Worm (Caenorhabditis elegans) whole organism, L3 larva: Measurements from ENCODE around the gene F59B2.8.

Experiments
- ZK546.5 ChIP-seq: sonication (generic microtip); optimal IDR thresholded peaks from 2 replicates; lab custom pipeline; 2017; ENCODE audit warnings: missing biosample characterization, missing genetic modification characterization
- nfya-1 ChIP-seq: sonication (generic microtip); optimal IDR thresholded peaks from 2 replicates; lab custom pipeline; 2017; ENCODE audit warnings: missing genetic modification characterization, mild to moderate bottlenecking, missing compliant biosample characterization, antibody characterized with exemption, moderate library complexity; ENCODE audit not compliant: insufficient read depth
- nhr-237 ChIP-seq: fragments of 150-350 bp; optimal IDR thresholded peaks from 2 replicates; lab custom pipeline; 2014; ENCODE audit warnings: missing biosample characterization, missing genetic modification characterization
- nhr-25 ChIP-seq: sonication (generic microtip); optimal IDR thresholded peaks from 2 replicates; lab custom pipeline; 2017; ENCODE audit warnings: missing biosample characterization, missing genetic modification characterization
- nhr-77 ChIP-seq: fragments of 150-350 bp; optimal IDR thresholded peaks from 2 replicates; lab custom pipeline; 2014; ENCODE audit warnings: missing biosample characterization, missing genetic modification characterization
- sea-2 ChIP-seq: fragments of 150-350 bp; sonication (generic microtip); optimal IDR thresholded peaks from 4 replicates; lab custom pipeline; 2014; ENCODE audit warnings: missing biosample characterization, missing genetic modification reagents, missing genetic modification characterization
- tbx-2 ChIP-seq: sonication (generic microtip); optimal IDR thresholded peaks from 2 replicates; lab custom pipeline; 2016; ENCODE audit warnings: mild to moderate bottlenecking, missing genetic modification characterization, missing compliant biosample characterization
- zag-1 ChIP-seq: fragments of 150-350 bp; optimal IDR thresholded peaks from 2 replicates; lab custom pipeline; 2014; ENCODE audit warnings: missing biosample characterization, missing genetic modification characterization
- ztf-4 ChIP-seq: fragments of 150-350 bp; optimal IDR thresholded peaks from 2 replicates; lab custom pipeline; 2014; ENCODE audit warnings: missing biosample characterization, missing genetic modification characterization

- TF ChIP-seq tbx-2 (tag; lab: Kevin White, UChicago) (no peak), nhr-77 (tag; lab: Kevin White, UChicago) (no peak), nhr-237 (tag; lab: Kevin White, UChicago) (no peak), zag-1 (tag; lab: Kevin White, UChicago) (no peak), nhr-25 (tag; lab: Kevin White, UChicago) (no peak), sea-2 (GFP tag; lab: Kevin White, UChicago) (no peak), ZK546.5 (tag; lab: Kevin White, UChicago) (no peak), nfya-1 (tag; lab: Kevin White, UChicago) (no peak), ztf-4 (no peak)
Measured at ce11 chrIII:8988544-8988943, 21.5 kb downstream of the F59B2.8 start.
